Worm (Caenorhabditis elegans) whole organism, early embryonic: ENCODE data around the gene C24D10.6.

ENCODE experiments used
- F13C5.2 ChIP-seq: sonication (generic microtip); optimal IDR thresholded peaks from 2 replicates; lab custom pipeline; 2017; ENCODE audit warnings: mild to moderate bottlenecking, missing genetic modification characterization, inconsistent platforms, missing compliant biosample characterization
- ama-1 ChIP-seq: fragments of 150-350 bp; optimal IDR thresholded peaks from 2 replicates; lab custom pipeline; 2014
- ceh-36 ChIP-seq: sonication (generic microtip); optimal IDR thresholded peaks from 2 replicates; lab custom pipeline; 2016; ENCODE audit warnings: missing genetic modification characterization, inconsistent platforms, missing compliant biosample characterization
- flt-1 ChIP-seq: fragments of 200-800 bp; sonication (Bioruptor generic); IDR thresholded peaks from 2 replicates; pipeline ENCODE4 v1.3.6; 2022; ENCODE audit warnings: missing genetic modification characterization, missing compliant biosample characterization
- hmbx-1 ChIP-seq: sonication (generic microtip); optimal IDR thresholded peaks from 2 replicates; lab custom pipeline; 2016; ENCODE audit warnings: mild to moderate bottlenecking, missing genetic modification characterization, missing compliant biosample characterization
- pes-1 ChIP-seq: fragments of 200-800 bp; sonication (Bioruptor generic); IDR thresholded peaks from 2 replicates; pipeline ENCODE4 v1.3.6; 2022; ENCODE audit warnings: missing genetic modification reagents, missing genetic modification characterization, missing compliant biosample characterization
- scrt-1 ChIP-seq: fragments of 200-800 bp; sonication (Bioruptor generic); IDR thresholded peaks from 2 replicates; pipeline ENCODE4 v1.3.6; 2022; ENCODE audit warnings: missing genetic modification characterization, missing compliant biosample characterization
- tbx-11 ChIP-seq: fragments of 200-800 bp; sonication (Bioruptor generic); IDR thresholded peaks from 2 replicates; pipeline ENCODE4 v1.3.6; 2022; ENCODE audit warnings: missing genetic modification characterization, missing compliant biosample characterization
- tbx-37 ChIP-seq: fragments of 200-800 bp; sonication (Bioruptor generic); conservative IDR thresholded peaks from 2 replicates; pipeline ENCODE4 v1.3.6; 2022; ENCODE audit warnings: missing genetic modification reagents, missing genetic modification characterization, missing compliant biosample characterization
- tra-4 ChIP-seq: sonication (generic microtip); optimal IDR thresholded peaks from 2 replicates; lab custom pipeline; 2017; ENCODE audit warnings: missing genetic modification characterization, missing compliant biosample characterization

- no peak for TF ChIP-seq ama-1 (lab: Kevin White, UChicago)
- no peak for TF ChIP-seq ceh-36 (tag; lab: Kevin White, UChicago)
- no peak for TF ChIP-seq pes-1 (GFP tag; lab: Robert Waterston, UW)
- TF ChIP-seq tra-4 = no peak
- TF ChIP-seq tbx-11 (GFP tag; lab: Robert Waterston, UW) = no peak
- TF ChIP-seq tbx-37 (GFP tag; lab: Robert Waterston, UW) = no peak
- TF ChIP-seq scrt-1 (GFP tag; lab: Robert Waterston, UW) = no peak
- no peak for TF ChIP-seq F13C5.2 (tag; lab: Kevin White, UChicago)
- TF ChIP-seq hmbx-1 (tag; lab: Kevin White, UChicago) = no peak
- no peak for TF ChIP-seq flt-1
These were observed 6.0 kb upstream of the C24D10.6 start, which contains the start of gene ptp-5.1 for ce11 chrIV:5166030-5166429.
